Fruit fly (Drosophila melanogaster) whole organism, adult: Measurements from ENCODE around the gene Or65b.

Experiments used
- CG14711 ChIP-seq: fragments of 200-800 bp; sonication (Bioruptor generic); optimal IDR thresholded peaks from 2 replicates; lab custom pipeline; 2018; ENCODE audit warnings: missing biosample characterization, mild to moderate bottlenecking, missing genetic modification characterization, moderate library complexity
- CG7045 ChIP-seq: fragments of 200-800 bp; sonication (Bioruptor generic); optimal IDR thresholded peaks from 2 replicates; lab custom pipeline; 2017; ENCODE audit warnings: missing biosample characterization, mild to moderate bottlenecking, missing genetic modification characterization
- Mnt ChIP-seq: fragments of 200-800 bp; sonication (Bioruptor generic); optimal IDR thresholded peaks from 2 replicates; lab custom pipeline; 2016; ENCODE audit warnings: missing biosample characterization, mild to moderate bottlenecking, missing genetic modification characterization
- bab1 ChIP-seq: fragments of 200-800 bp; sonication (Bioruptor generic); optimal IDR thresholded peaks from 3 replicates; lab custom pipeline; 2019; ENCODE audit warnings: missing biosample characterization, mild to moderate bottlenecking, missing genetic modification characterization, moderate library complexity
- toe ChIP-seq: fragments of 200-800 bp; sonication (Bioruptor generic); optimal IDR thresholded peaks from 2 replicates; lab custom pipeline; 2016; ENCODE audit warnings: missing biosample characterization, missing genetic modification characterization

DNA sequence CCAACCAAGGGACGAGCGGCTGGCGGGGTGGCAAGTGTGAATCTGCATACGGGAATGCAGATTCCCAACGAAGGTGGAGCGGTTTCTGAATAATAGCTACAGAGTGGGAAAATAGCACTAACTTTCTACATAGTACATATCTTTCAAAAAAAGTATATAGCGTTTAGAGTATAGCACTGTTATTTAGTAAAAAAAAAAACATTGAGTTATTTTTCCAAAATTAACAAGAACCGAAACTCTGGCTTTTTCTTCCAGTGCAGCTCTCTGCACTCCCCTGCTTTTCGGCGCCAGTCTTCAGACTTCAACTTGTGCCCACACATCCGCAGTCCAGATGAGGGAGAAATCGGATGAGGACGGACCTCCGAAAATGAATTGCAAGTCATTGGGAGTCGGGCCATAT lies 46.0 kb downstream of the Or65b start:
- TF ChIP-seq Mnt (no peak), bab1 (GFP tag; lab: Kevin White, UChicago) (no peak), CG14711 (tag; lab: Kevin White, UChicago) (no peak), toe (GFP tag; lab: Kevin White, UChicago) (no peak), CG7045 (GFP tag; lab: Kevin White, UChicago) (no peak)
